Worm (Caenorhabditis elegans): ENCODE data around the gene F07B10.4.

- TF ChIP-seq pha-2 (tag; optimal IDR thresholded peaks at IDR 0.05) (no peak), sox-2 (GFP tag; IDR thresholded peaks at IDR 0.05) (no peak), ceh-19 (GFP tag; optimal IDR thresholded peaks at IDR 0.05) (no peak), pqm-1 (tag; optimal IDR thresholded peaks at IDR 0.05) (no peak), sox-4 (tag; optimal IDR thresholded peaks at IDR 0.05) (no peak)
Measured at ce11 chrV:11250735-11251134, 12.2 kb downstream of the F07B10.4 start, which contains the start of gene T19B10.12.

Measured in whole organism, late embryonic.